Worm (Caenorhabditis elegans): ENCODE results near the gene rpl-42.
A peak's percentile ranks its signal among the peaks of the same experiment; 100 is the strongest.

The rpl-42 gene

ce11 chrII:11049876-11050275 lies 42.6 kb upstream of the rpl-42 start, which contains the start of the genes sdhd-1 and ilkp-1 (continued):
- TF ChIP-seq C16A3.4 (tag; optimal IDR thresholded peaks at IDR 0.05): peak; percentile 67
- peak; percentile 32 for TF ChIP-seq skn-1 (tag; optimal IDR thresholded peaks at IDR 0.05)
- TF ChIP-seq egl-27 (tag; optimal IDR thresholded peaks at IDR 0.05): no peak
- peak in 1 of 6 experiments; percentile 54 for TF ChIP-seq elt-3 (tag; optimal IDR thresholded peaks at IDR 0.05)
- peak; percentile 31 for TF ChIP-seq lir-3 (tag; optimal IDR thresholded peaks at IDR 0.05; ENCODE audit: poor library complexity)
- TF ChIP-seq nhr-11 (tag; optimal IDR thresholded peaks at IDR 0.05): no peak
- TF ChIP-seq lin-14 (GFP tag; optimal IDR thresholded peaks at IDR 0.05): peak; percentile 68
- TF ChIP-seq zag-1 (tag; optimal IDR thresholded peaks at IDR 0.05): no peak
- no peak for TF ChIP-seq jun-1 (tag; optimal IDR thresholded peaks at IDR 0.05)
- no peak for TF ChIP-seq nhr-19 (GFP tag; conservative IDR thresholded peaks at IDR 0.05)
- no peak for TF ChIP-seq ces-1 (GFP tag; optimal IDR thresholded peaks at IDR 0.05)
- TF ChIP-seq ztf-4 (tag; optimal IDR thresholded peaks at IDR 0.05): no peak
- no peak for TF ChIP-seq F16B12.6 (tag; optimal IDR thresholded peaks at IDR 0.05)
- TF ChIP-seq nhr-20 (tag; optimal IDR thresholded peaks at IDR 0.05): peak; percentile 34
- TF ChIP-seq mdl-1 (tag; optimal IDR thresholded peaks at IDR 0.05): peak in 1 of 2 experiments; percentile 31
- no peak for TF ChIP-seq isw-1 (GFP tag; IDR thresholded peaks at IDR 0.05)
- TF ChIP-seq tbx-2 (tag; optimal IDR thresholded peaks at IDR 0.05): peak; percentile 30
- peak; percentile 38 for TF ChIP-seq dsc-1 (tag; optimal IDR thresholded peaks at IDR 0.05)
- no peak for TF ChIP-seq nhr-84 (tag; optimal IDR thresholded peaks at IDR 0.05)

- no peak for TF ChIP-seq ces-1 (GFP tag; optimal IDR thresholded peaks at IDR 0.05)
- no peak for TF ChIP-seq lin-13 (GFP tag; optimal IDR thresholded peaks at IDR 0.05)
- no peak for TF ChIP-seq tbx-2 (tag; optimal IDR thresholded peaks at IDR 0.05)
- TF ChIP-seq snpc-4 (tag; optimal IDR thresholded peaks at IDR 0.05): no peak
- TF ChIP-seq nhr-85 (tag): no peak
- no peak for TF ChIP-seq nhr-76 (tag; optimal IDR thresholded peaks at IDR 0.05)
- TF ChIP-seq vab-15 (tag; optimal IDR thresholded peaks at IDR 0.05): no peak
- TF ChIP-seq nhr-237 (tag; optimal IDR thresholded peaks at IDR 0.05): no peak
- TF ChIP-seq ztf-4 (tag; optimal IDR thresholded peaks at IDR 0.05): no peak
- no peak for TF ChIP-seq ama-1 (optimal IDR thresholded peaks at IDR 0.05)
- TF ChIP-seq ceh-8 (GFP tag; optimal IDR thresholded peaks at IDR 0.05): no peak
- TF ChIP-seq nhr-77 (tag; optimal IDR thresholded peaks at IDR 0.05): no peak
- no peak for TF ChIP-seq sup-37 (GFP tag; optimal IDR thresholded peaks at IDR 0.05)
Measured at ce11 chrII:11050678-11051077, 41.8 kb upstream of the rpl-42 start.

ce11 chrII:11052526-11052925 lies 40.0 kb upstream of the rpl-42 start:
- TF ChIP-seq nhr-237 (tag; optimal IDR thresholded peaks at IDR 0.05) (no peak), pax-3 (tag; optimal IDR thresholded peaks at IDR 0.05) (no peak)

- no peak for TF ChIP-seq tbx-2 (tag; optimal IDR thresholded peaks at IDR 0.05)
- TF ChIP-seq snpc-4 (tag; optimal IDR thresholded peaks at IDR 0.05): no peak
- TF ChIP-seq fkh-8 (tag; optimal IDR thresholded peaks at IDR 0.05): no peak
Measured at ce11 chrII:11055223-11055622, 37.3 kb upstream of the rpl-42 start, which contains the start of gene F45E10.2. F45E10.2 (minus strand) TSS chrII:11055323.

- no peak for TF ChIP-seq nhr-77 (tag; optimal IDR thresholded peaks at IDR 0.05)
- TF ChIP-seq ztf-4 (tag; optimal IDR thresholded peaks at IDR 0.05): no peak
- TF ChIP-seq tlp-1 (tag; optimal IDR thresholded peaks at IDR 0.05): no peak
- TF ChIP-seq nhr-71 (tag; optimal IDR thresholded peaks at IDR 0.05): no peak
- TF ChIP-seq nhr-76 (tag; optimal IDR thresholded peaks at IDR 0.05): no peak
- peak in 2 of 6 experiments; percentile 6 to 55 for TF ChIP-seq elt-3 (tag; optimal IDR thresholded peaks at IDR 0.05)
- TF ChIP-seq unc-130 (tag; optimal IDR thresholded peaks at IDR 0.05): no peak
- no peak for TF ChIP-seq efl-1 (optimal IDR thresholded peaks at IDR 0.05)
- peak in 1 of 2 experiments; percentile 13 for TF ChIP-seq efl-1 (GFP tag; optimal IDR thresholded peaks at IDR 0.05 in 1 of 2)
- no peak for TF ChIP-seq fkh-8 (tag; optimal IDR thresholded peaks at IDR 0.05)
- TF ChIP-seq fkh-10 (GFP tag; optimal IDR thresholded peaks at IDR 0.05): no peak
- TF ChIP-seq zag-1 (tag; optimal IDR thresholded peaks at IDR 0.05): no peak
- no peak for TF ChIP-seq ceh-82 (tag; optimal IDR thresholded peaks at IDR 0.05)
- no peak for TF ChIP-seq Y116A8C.19 (tag; optimal IDR thresholded peaks at IDR 0.05; ENCODE audit: borderline replicate concordance)
- no peak for TF ChIP-seq sup-37 (GFP tag; optimal IDR thresholded peaks at IDR 0.05)
- no peak for TF ChIP-seq ces-1 (GFP tag; optimal IDR thresholded peaks at IDR 0.05)
- peak; percentile 52 for TF ChIP-seq nhr-85 (tag)
- TF ChIP-seq skn-1 (tag; optimal IDR thresholded peaks at IDR 0.05): no peak
- TF ChIP-seq blmp-1 (tag; optimal IDR thresholded peaks at IDR 0.05): peak; percentile 60
- no peak for TF ChIP-seq alr-1 (tag; optimal IDR thresholded peaks at IDR 0.05; ENCODE audit: borderline replicate concordance)
- TF ChIP-seq nhr-12 (tag; optimal IDR thresholded peaks at IDR 0.05): no peak
- no peak for TF ChIP-seq C16A3.4 (tag; optimal IDR thresholded peaks at IDR 0.05)
- no peak for TF ChIP-seq ama-1 (optimal IDR thresholded peaks at IDR 0.05)
- no peak for TF ChIP-seq pag-3 (tag; optimal IDR thresholded peaks at IDR 0.05; ENCODE audit: borderline replicate concordance, insufficient read depth)
Measured at ce11 chrII:11057256-11057655, 35.3 kb upstream of the rpl-42 start.
